Worm (Caenorhabditis elegans) whole organism, L1 larva: ENCODE results near the gene AH9.1.

ENCODE experiments used
- C16A3.4 ChIP-seq: fragments of 150-350 bp; optimal IDR thresholded peaks from 2 replicates; lab custom pipeline; 2014; ENCODE audit warnings: missing biosample characterization, missing genetic modification characterization
- blmp-1 ChIP-seq: fragments of 150-350 bp; optimal IDR thresholded peaks from 2 replicates; lab custom pipeline; 2014; ENCODE audit warnings: missing biosample characterization, missing genetic modification characterization
- ceh-63 ChIP-seq: fragments of 200-800 bp; sonication (Bioruptor generic); optimal IDR thresholded peaks from 2 replicates; lab custom pipeline; 2018; ENCODE audit warnings: mild to moderate bottlenecking, missing genetic modification characterization, missing compliant biosample characterization
- ceh-88 ChIP-seq: fragments of 200-800 bp; sonication (Bioruptor generic); IDR thresholded peaks from 2 replicates; pipeline ENCODE4 v1.3.6; 2022; ENCODE audit warnings: missing genetic modification characterization, missing compliant biosample characterization
- ces-1 ChIP-seq: fragments of 150-350 bp; optimal IDR thresholded peaks from 2 replicates; lab custom pipeline; 2014; ENCODE audit warnings: missing biosample characterization, missing genetic modification reagents, missing genetic modification characterization
- efl-1 ChIP-seq, 4 experiments: fragments of 150-350 bp; optimal IDR thresholded peaks in 3 of 4; peaks in 1 of 4; 1 replicate in 1 of 4; 2 replicates in 3 of 4; lab custom pipeline; 2014; ENCODE audit warnings: missing biosample characterization in 2 of 4, missing genetic modification characterization in 2 of 4, missing genetic modification reagents in 2 of 4
- efl-3 ChIP-seq: fragments of 200-800 bp; sonication (Bioruptor generic); optimal IDR thresholded peaks from 2 replicates; lab custom pipeline; 2018; ENCODE audit warnings: mild to moderate bottlenecking, missing genetic modification characterization, missing compliant biosample characterization
- egl-27 ChIP-seq, 2 experiments: fragments of 150-350 bp in 1 of 2; sonication (generic microtip); optimal IDR thresholded peaks; 3 replicates each; lab custom pipeline; 2017 to 2018; ENCODE audit warnings: missing biosample characterization in 2 of 2, missing genetic modification characterization in 2 of 2, missing genetic modification reagents in 2 of 2
- elt-2 ChIP-seq: sonication (generic microtip); optimal IDR thresholded peaks from 2 replicates; lab custom pipeline; 2016; ENCODE audit warnings: missing genetic modification characterization, mild to moderate bottlenecking, inconsistent platforms, missing compliant biosample characterization, missing genetic modification reagents
- grh-1 ChIP-seq: fragments of 200-800 bp; sonication (Bioruptor generic); IDR thresholded peaks from 2 replicates; pipeline ENCODE4 v1.3.6; 2022; ENCODE audit warnings: missing genetic modification reagents, missing genetic modification characterization, missing compliant biosample characterization
- hlh-17 ChIP-seq: fragments of 200-800 bp; sonication (Bioruptor generic); optimal IDR thresholded peaks from 2 replicates; lab custom pipeline; 2018; ENCODE audit warnings: missing genetic modification characterization, mild to moderate bottlenecking, missing compliant biosample characterization, moderate library complexity, borderline replicate concordance
- jun-1 ChIP-seq: fragments of 150-350 bp; optimal IDR thresholded peaks from 2 replicates; lab custom pipeline; 2014; ENCODE audit warnings: missing biosample characterization, missing genetic modification reagents, missing genetic modification characterization
- lin-13 ChIP-seq: fragments of 150-350 bp; optimal IDR thresholded peaks from 2 replicates; lab custom pipeline; 2014; ENCODE audit warnings: missing biosample characterization, missing genetic modification reagents, missing genetic modification characterization
- lin-14 ChIP-seq: fragments of 200-800 bp; sonication (Bioruptor generic); optimal IDR thresholded peaks from 2 replicates; lab custom pipeline; 2018; ENCODE audit warnings: mild to moderate bottlenecking, missing genetic modification characterization, moderate library complexity, missing compliant biosample characterization
- lin-15B ChIP-seq: fragments of 150-350 bp; sonication (generic microtip); optimal IDR thresholded peaks from 3 replicates; lab custom pipeline; 2014; ENCODE audit warnings: missing biosample characterization, missing genetic modification characterization
- lin-39 ChIP-seq: fragments of 150-350 bp; optimal IDR thresholded peaks from 2 replicates; lab custom pipeline; 2014; ENCODE audit warnings: missing biosample characterization, missing genetic modification reagents, missing genetic modification characterization
- lir-3 ChIP-seq: sonication (generic microtip); optimal IDR thresholded peaks from 2 replicates; lab custom pipeline; 2016; ENCODE audit warnings: mild to moderate bottlenecking, missing genetic modification characterization, moderate library complexity, missing compliant biosample characterization; ENCODE audit not compliant: poor library complexity
- lsy-2 ChIP-seq, 2 experiments: fragments of 150-350 bp; optimal IDR thresholded peaks; 2 replicates each; lab custom pipeline; 2014; ENCODE audit warnings: missing biosample characterization in 2 of 2, missing genetic modification characterization in 2 of 2
- mdl-1 ChIP-seq, 2 experiments: fragments of 150-350 bp; optimal IDR thresholded peaks; 2 replicates each; lab custom pipeline; 2014 to 2017; ENCODE audit warnings: missing biosample characterization in 2 of 2, missing genetic modification characterization in 2 of 2, inconsistent platforms in 1 of 2
- mep-1 ChIP-seq: fragments of 150-350 bp; optimal IDR thresholded peaks from 2 replicates; lab custom pipeline; 2014; ENCODE audit warnings: missing biosample characterization, missing genetic modification characterization
- nhr-11 ChIP-seq: fragments of 150-350 bp; optimal IDR thresholded peaks from 2 replicates; lab custom pipeline; 2014; ENCODE audit warnings: missing biosample characterization, missing genetic modification characterization
- nhr-12 ChIP-seq: sonication (generic microtip); optimal IDR thresholded peaks from 2 replicates; lab custom pipeline; 2017; ENCODE audit warnings: missing biosample characterization, missing genetic modification characterization
- nhr-28 ChIP-seq: fragments of 150-350 bp; optimal IDR thresholded peaks from 2 replicates; lab custom pipeline; 2014; ENCODE audit warnings: missing biosample characterization, missing genetic modification characterization
- nhr-47 ChIP-seq: sonication (generic microtip); optimal IDR thresholded peaks from 2 replicates; lab custom pipeline; 2016; ENCODE audit warnings: mild to moderate bottlenecking, missing genetic modification characterization, moderate library complexity, missing compliant biosample characterization
- nhr-71 ChIP-seq: sonication (generic microtip); optimal IDR thresholded peaks from 2 replicates; lab custom pipeline; 2016; ENCODE audit warnings: mild to moderate bottlenecking, missing genetic modification characterization, moderate library complexity, missing compliant biosample characterization
- nhr-76 ChIP-seq: sonication (generic microtip); optimal IDR thresholded peaks from 2 replicates; lab custom pipeline; 2017; ENCODE audit warnings: missing biosample characterization, missing genetic modification characterization
- nhr-90 ChIP-seq: sonication (generic microtip); optimal IDR thresholded peaks from 2 replicates; lab custom pipeline; 2016; ENCODE audit warnings: mild to moderate bottlenecking, missing genetic modification characterization, missing compliant biosample characterization; ENCODE audit not compliant: poor library complexity
- rnt-1 ChIP-seq: sonication (generic microtip); optimal IDR thresholded peaks from 2 replicates; lab custom pipeline; 2016; ENCODE audit warnings: mild to moderate bottlenecking, missing genetic modification characterization, moderate library complexity, missing compliant biosample characterization
- skn-1 ChIP-seq: fragments of 150-350 bp; optimal IDR thresholded peaks from 2 replicates; lab custom pipeline; 2014; ENCODE audit warnings: missing biosample characterization, missing genetic modification characterization
- snpc-4 ChIP-seq: fragments of 150-350 bp; optimal IDR thresholded peaks from 2 replicates; lab custom pipeline; 2014; ENCODE audit warnings: missing biosample characterization, missing genetic modification characterization
- swsn-7 ChIP-seq: sonication (generic microtip); optimal IDR thresholded peaks from 2 replicates; lab custom pipeline; 2016; ENCODE audit warnings: missing genetic modification characterization, missing compliant biosample characterization
- tlp-1 ChIP-seq: fragments of 150-350 bp; optimal IDR thresholded peaks from 2 replicates; lab custom pipeline; 2014; ENCODE audit warnings: missing biosample characterization, missing genetic modification characterization
- vab-15 ChIP-seq: sonication (generic microtip); optimal IDR thresholded peaks from 2 replicates; lab custom pipeline; 2017; ENCODE audit warnings: missing genotype, mild to moderate bottlenecking, missing genetic modification characterization, missing compliant biosample characterization
- zip-4 ChIP-seq: fragments of 200-800 bp; sonication (Bioruptor generic); optimal IDR thresholded peaks from 2 replicates; lab custom pipeline; 2018; ENCODE audit warnings: mild to moderate bottlenecking, missing genetic modification characterization, moderate library complexity, missing compliant biosample characterization

AH9.1 gene

ce11 chrX:2215108-2215507 lies 31.7 kb downstream of the AH9.1 start (continued):
- TF ChIP-seq jun-1 (tag; lab: Kevin White, UChicago) (no peak), nhr-90 (peak; percentile 67), nhr-71 (tag; lab: Kevin White, UChicago) (peak; percentile 76), nhr-47 (tag; lab: Kevin White, UChicago) (peak; percentile 48), mdl-1 (tag; optimal IDR thresholded peaks at IDR 0.05; lab: Kevin White, UChicago) (peak in 1 of 2 experiments; percentile 83), swsn-7 (no peak), efl-3 (GFP tag; lab: Kevin White, UChicago) (no peak), lsy-2 (tag; optimal IDR thresholded peaks at IDR 0.05; lab: Kevin White, UChicago) (peak in 1 of 2 experiments; percentile 60), egl-27 (tag; optimal IDR thresholded peaks at IDR 0.05; lab: Kevin White, UChicago) (peak in 1 of 2 experiments; percentile 58), zip-4 (GFP tag; lab: Kevin White, UChicago) (no peak), hlh-17 (GFP tag; lab: Kevin White, UChicago) (no peak), skn-1 (tag; lab: Kevin White, UChicago) (peak; percentile 68), lin-13 (GFP tag; lab: Kevin White, UChicago) (peak; percentile 17), rnt-1 (tag; lab: Kevin White, UChicago) (peak; percentile 48), mep-1 (peak; percentile 1), lin-39 (tag; lab: Kevin White, UChicago) (no peak), lin-14 (GFP tag; lab: Kevin White, UChicago) (peak; percentile 89), elt-2 (peak; percentile 54), ceh-88 (GFP tag; lab: Robert Waterston, UW) (no peak), nhr-28 (tag; lab: Kevin White, UChicago) (no peak), nhr-76 (tag; lab: Kevin White, UChicago) (no peak), grh-1 (0 out of 2 replicates have a peak, but pooled peaks have one; percentile 43), vab-15 (tag; lab: Kevin White, UChicago) (no peak), efl-1 (optimal IDR thresholded peaks at IDR 0.05; lab: Kevin White, UChicago) (no peak), efl-1 (GFP tag; optimal IDR thresholded peaks at IDR 0.05 in 1 of 2; lab: Kevin White, UChicago) (no peak), lir-3 (tag; lab: Kevin White, UChicago) (no peak), nhr-12 (no peak), blmp-1 (tag; lab: Kevin White, UChicago) (peak; percentile 48), C16A3.4 (peak; percentile 19)
- TF ChIP-seq, all 84 proteins: peak for 24

- TF ChIP-seq tlp-1, result no peak
- peak; percentile 91 for TF ChIP-seq blmp-1 (tag; lab: Kevin White, UChicago)
- no peak for TF ChIP-seq snpc-4
These were observed 32.4 kb downstream of the AH9.1 start for ce11 chrX:2214454-2214853.

- no peak for TF ChIP-seq nhr-11
- no peak for TF ChIP-seq lin-15B (tag; lab: Kevin White, UChicago)
- no peak for TF ChIP-seq ceh-63
- TF ChIP-seq efl-1 (optimal IDR thresholded peaks at IDR 0.05; lab: Kevin White, UChicago), result no peak
- peak in 1 of 2 experiments; percentile 79 for TF ChIP-seq efl-1 (GFP tag; optimal IDR thresholded peaks at IDR 0.05 in 1 of 2; lab: Kevin White, UChicago)
- TF ChIP-seq elt-2, result peak; percentile 23
- TF ChIP-seq mep-1, result no peak
- no peak for TF ChIP-seq ces-1 (GFP tag; lab: Kevin White, UChicago)
- peak; percentile 91 for TF ChIP-seq blmp-1 (tag; lab: Kevin White, UChicago)
These were observed 33.1 kb downstream of the AH9.1 start for ce11 chrX:2213400-2214362.
